Worm (Caenorhabditis elegans) whole organism, mixed stage, embryonic: ENCODE results near the gene str-12.
"Not testable (repeated sequence)": the region's sequence is repeated elsewhere in the genome, so short reads cannot be mapped to it uniquely, and the experiment has no call there.

Experiments
- M03D4.4 ChIP-seq: sonication (generic microtip); optimal IDR thresholded peaks from 2 replicates; lab custom pipeline; 2017; ENCODE audit warnings: mild to moderate bottlenecking, missing genetic modification characterization, missing compliant biosample characterization
- bed-3 ChIP-seq: fragments of 200-800 bp; sonication (Bioruptor generic); optimal IDR thresholded peaks from 3 replicates; lab custom pipeline; 2018; ENCODE audit warnings: mild to moderate bottlenecking, missing genetic modification characterization, moderate library complexity, missing compliant biosample characterization
- blmp-1 ChIP-seq: fragments of 150-350 bp; optimal IDR thresholded peaks from 2 replicates; lab custom pipeline; 2014; ENCODE audit warnings: missing biosample characterization, missing genetic modification characterization
- ceh-39 ChIP-seq: fragments of 150-350 bp; optimal IDR thresholded peaks from 2 replicates; lab custom pipeline; 2014; ENCODE audit warnings: missing biosample characterization, missing genetic modification characterization
- ceh-43 ChIP-seq: fragments of 200-800 bp; sonication (Bioruptor generic); optimal IDR thresholded peaks from 2 replicates; lab custom pipeline; 2018; ENCODE audit warnings: mild to moderate bottlenecking, missing genetic modification characterization, moderate library complexity, missing compliant biosample characterization
- ceh-83 ChIP-seq: fragments of 200-800 bp; sonication (Bioruptor generic); optimal IDR thresholded peaks from 2 replicates; lab custom pipeline; 2018; ENCODE audit warnings: mild to moderate bottlenecking, missing genetic modification characterization, missing compliant biosample characterization
- ces-1 ChIP-seq: fragments of 150-350 bp; optimal IDR thresholded peaks from 2 replicates; lab custom pipeline; 2014; ENCODE audit warnings: missing biosample characterization, missing genetic modification reagents, missing genetic modification characterization
- elt-3 ChIP-seq: fragments of 150-350 bp; optimal IDR thresholded peaks from 2 replicates; lab custom pipeline; 2014; ENCODE audit warnings: missing biosample characterization, missing genetic modification characterization
- flh-1 ChIP-seq: fragments of 200-800 bp; sonication (Bioruptor generic); optimal IDR thresholded peaks from 2 replicates; lab custom pipeline; 2018; ENCODE audit warnings: mild to moderate bottlenecking, missing genetic modification characterization, moderate library complexity, missing compliant biosample characterization
- ham-2 ChIP-seq: fragments of 200-800 bp; sonication (Bioruptor generic); optimal IDR thresholded peaks from 2 replicates; lab custom pipeline; 2018; ENCODE audit warnings: mild to moderate bottlenecking, missing genetic modification characterization, missing compliant biosample characterization
- hlh-1 ChIP-seq: fragments of 150-350 bp; optimal IDR thresholded peaks from 2 replicates; lab custom pipeline; 2014; ENCODE audit warnings: missing biosample characterization, missing genetic modification reagents, missing genetic modification characterization
- lin-13 ChIP-seq: fragments of 150-350 bp; optimal IDR thresholded peaks from 2 replicates; lab custom pipeline; 2014; ENCODE audit warnings: missing biosample characterization, missing genetic modification characterization
- lin-32 ChIP-seq: fragments of 200-800 bp; sonication (Bioruptor generic); optimal IDR thresholded peaks from 2 replicates; lab custom pipeline; 2018; ENCODE audit warnings: mild to moderate bottlenecking, missing genetic modification characterization, missing compliant biosample characterization
- lsy-2 ChIP-seq: fragments of 150-350 bp; optimal IDR thresholded peaks from 2 replicates; lab custom pipeline; 2014; ENCODE audit warnings: missing biosample characterization, missing genetic modification characterization
- mab-5 ChIP-seq: fragments of 150-350 bp; optimal IDR thresholded peaks from 2 replicates; lab custom pipeline; 2014; ENCODE audit warnings: missing biosample characterization, missing genetic modification characterization
- mep-1 ChIP-seq: fragments of 150-350 bp; optimal IDR thresholded peaks from 2 replicates; lab custom pipeline; 2017; ENCODE audit warnings: missing biosample characterization, missing genetic modification reagents, missing genetic modification characterization, inconsistent platforms
- nhr-237 ChIP-seq: fragments of 150-350 bp; optimal IDR thresholded peaks from 2 replicates; lab custom pipeline; 2014; ENCODE audit warnings: missing biosample characterization, missing genetic modification characterization
- nhr-28 ChIP-seq: fragments of 150-350 bp; optimal IDR thresholded peaks from 2 replicates; lab custom pipeline; 2014; ENCODE audit warnings: missing biosample characterization, missing genetic modification characterization
- pha-4 ChIP-seq: fragments of 150-350 bp; optimal IDR thresholded peaks from 2 replicates; lab custom pipeline; 2018; ENCODE audit warnings: missing biosample characterization, missing genetic modification reagents, missing genetic modification characterization
- snpc-4 ChIP-seq: fragments of 150-350 bp; optimal IDR thresholded peaks from 2 replicates; lab custom pipeline; 2014; ENCODE audit warnings: missing biosample characterization, missing genetic modification characterization
- sptf-1 ChIP-seq: sonication (generic microtip); optimal IDR thresholded peaks from 2 replicates; lab custom pipeline; 2017; ENCODE audit warnings: mild to moderate bottlenecking, missing genetic modification characterization, moderate library complexity, missing compliant biosample characterization
- tbx-8 ChIP-seq: fragments of 200-800 bp; sonication (Bioruptor generic); optimal IDR thresholded peaks from 2 replicates; lab custom pipeline; 2018; ENCODE audit warnings: mild to moderate bottlenecking, missing genetic modification characterization, moderate library complexity, missing compliant biosample characterization
- unc-120 ChIP-seq: sonication (generic microtip); optimal IDR thresholded peaks from 2 replicates; lab custom pipeline; 2017; ENCODE audit warnings: missing genetic modification characterization, missing compliant biosample characterization; ENCODE audit not compliant: poor library complexity, severe bottlenecking
- unc-62 ChIP-seq: fragments of 150-350 bp; optimal IDR thresholded peaks from 2 replicates; lab custom pipeline; 2014; ENCODE audit warnings: missing biosample characterization, missing genetic modification reagents, missing genetic modification characterization
- zip-8 ChIP-seq: fragments of 150-350 bp; optimal IDR thresholded peaks from 2 replicates; lab custom pipeline; 2014; ENCODE audit warnings: missing biosample characterization, missing genetic modification characterization

The str-12 gene

DNA sequence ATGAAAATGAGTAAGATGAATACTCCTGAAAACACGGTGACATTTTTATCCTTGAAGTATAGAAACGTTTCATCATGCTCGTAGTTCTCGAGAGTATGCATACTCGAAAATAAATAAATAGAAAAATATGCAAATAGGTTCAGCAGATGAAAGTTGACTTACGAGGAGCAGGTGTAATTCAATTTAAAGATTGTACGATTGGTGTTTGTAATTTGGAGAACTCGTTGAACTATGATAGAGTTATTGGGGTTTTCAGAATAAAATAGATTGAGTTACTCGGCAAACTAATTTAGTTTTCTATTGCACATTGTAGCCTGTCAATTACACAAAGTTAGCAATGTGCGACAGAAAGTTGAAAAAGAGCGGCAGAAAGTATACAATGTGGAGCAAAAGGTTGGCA is 28.2 kb downstream of the str-12 start, which contains the start of gene srz-44:
Gene srz-44 (minus strand): TSS at position 101 of the 400 bp plus-strand sequence.
- TF ChIP-seq ces-1 (GFP tag; lab: Kevin White, UChicago) (peak; percentile 13), lin-13 (tag; lab: Kevin White, UChicago) (no peak)

DNA sequence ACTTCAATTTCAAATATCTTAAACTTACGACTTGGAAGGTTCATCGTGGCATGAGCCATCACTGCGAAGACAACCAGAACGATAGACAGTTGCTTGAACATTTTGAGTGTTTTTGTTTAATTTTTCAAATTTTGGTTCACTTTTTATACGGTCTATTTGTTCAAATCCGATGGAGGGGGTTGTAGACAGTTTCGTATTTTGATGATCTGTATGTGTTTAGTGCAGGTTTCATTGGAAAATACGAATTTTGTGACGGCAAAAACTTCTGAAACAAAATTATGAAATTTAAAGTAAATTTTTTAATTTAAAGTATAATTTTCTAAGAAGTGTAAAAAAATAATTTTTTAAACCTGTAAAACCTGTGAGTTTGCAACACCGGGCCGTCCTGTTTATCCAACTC is 32.5 kb downstream of the str-12 start, which contains the start of gene C55A1.4:
Gene C55A1.4 (minus strand): TSS at position 101 of the 400 bp plus-strand sequence.
- not testable (repeated sequence) for TF ChIP-seq hlh-1; lsy-2 (tag; lab: Kevin White, UChicago); ceh-83 (GFP tag; lab: Kevin White, UChicago)

- TF ChIP-seq unc-120 (no peak), blmp-1 (tag; lab: Kevin White, UChicago) (no peak), mep-1 (no peak), elt-3 (no peak)
Observed at ce11 chrV:15644575-15644974, 33.9 kb downstream of the str-12 start, which contains the start of gene str-23. TSS of gene str-23 (plus strand) at chrV:15644875.

DNA sequence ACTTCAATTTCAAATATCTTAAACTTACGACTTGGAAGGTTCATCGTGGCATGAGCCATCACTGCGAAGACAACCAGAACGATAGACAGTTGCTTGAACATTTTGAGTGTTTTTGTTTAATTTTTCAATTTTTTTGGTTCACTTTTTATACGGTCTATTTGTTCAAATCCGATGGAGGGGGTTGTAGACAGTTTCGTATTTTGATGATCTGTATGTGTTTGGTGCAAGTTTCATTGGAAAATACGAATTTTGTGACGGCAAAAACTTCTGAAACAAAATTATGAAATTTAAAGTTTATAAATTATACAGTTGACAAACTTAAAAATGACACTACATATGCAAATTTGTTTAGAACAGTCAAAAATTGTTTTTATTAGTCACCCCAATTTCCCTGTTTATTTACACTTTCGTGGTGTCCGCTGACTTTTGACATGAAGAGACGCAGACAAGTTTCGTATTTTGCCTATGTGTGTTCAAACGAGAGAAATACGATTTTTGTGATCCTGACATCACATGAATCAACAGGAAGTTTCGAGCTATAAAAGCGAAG is 36.9 kb downstream of the str-12 start, which contains the start of the genes C55A1.7 and C55A1.6:
Gene C55A1.7 (minus strand): TSS at position 101 of the 550 bp plus-strand sequence.
Gene C55A1.6 (plus strand): TSS at position 500 of the 550 bp plus-strand sequence.
- TF ChIP-seq pha-4 = peak; percentile 10

DNA sequence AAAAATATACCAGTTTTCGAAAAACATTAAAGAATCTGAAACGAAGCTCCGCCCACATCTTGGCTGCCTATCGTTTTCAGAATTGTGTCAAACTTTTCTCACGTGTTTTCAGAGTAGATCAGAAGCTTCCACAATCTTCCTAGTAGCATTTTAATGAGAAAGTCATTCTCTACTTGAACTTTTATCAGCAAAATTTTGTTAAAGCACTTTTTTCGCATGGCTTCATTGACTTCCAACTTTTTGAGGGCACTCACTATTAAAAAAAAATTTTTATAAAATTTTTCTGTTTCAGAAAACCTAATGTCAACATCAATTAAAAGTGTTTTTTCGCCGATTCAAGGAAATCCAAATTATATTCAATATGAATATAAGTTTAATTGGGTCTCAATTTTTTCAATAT is 39.5 kb downstream of the str-12 start, which contains the start of gene sru-42:
Gene sru-42 (plus strand): TSS at position 301 of the 400 bp plus-strand sequence.
- TF ChIP-seq ceh-83 (GFP tag; lab: Kevin White, UChicago) (no peak), lin-32 (GFP tag; lab: Kevin White, UChicago) (no peak), elt-3 (no peak), mep-1 (no peak), unc-62 (GFP tag; lab: Kevin White, UChicago) (no peak), mab-5 (no peak), flh-1 (no peak), nhr-28 (tag; lab: Kevin White, UChicago) (no peak), nhr-237 (tag; lab: Kevin White, UChicago) (no peak), M03D4.4 (tag; lab: Kevin White, UChicago) (no peak), lin-13 (tag; lab: Kevin White, UChicago) (no peak), blmp-1 (tag; lab: Kevin White, UChicago) (no peak), snpc-4 (tag; lab: Kevin White, UChicago) (no peak), ces-1 (GFP tag; lab: Kevin White, UChicago) (no peak)

- TF ChIP-seq hlh-1 (no peak), unc-62 (GFP tag; lab: Kevin White, UChicago) (no peak), lin-13 (tag; lab: Kevin White, UChicago) (no peak), tbx-8 (GFP tag; lab: Kevin White, UChicago) (no peak), mep-1 (no peak)
- TF ChIP-seq, all 35 proteins: peak for 0
Observed at ce11 chrV:15652147-15652546, 41.5 kb downstream of the str-12 start.

ce11 chrV:15654124-15654523 is 43.4 kb downstream of the str-12 start, which contains the start of gene F53E4.2:
TSS of gene F53E4.2 (plus strand) at chrV:15654424.
- TF ChIP-seq zip-8 = no peak
- TF ChIP-seq ceh-39 (tag; lab: Kevin White, UChicago) = no peak
- no peak for TF ChIP-seq ceh-83 (GFP tag; lab: Kevin White, UChicago)
- no peak for TF ChIP-seq bed-3 (GFP tag; lab: Kevin White, UChicago)
- TF ChIP-seq sptf-1 (tag; lab: Kevin White, UChicago) = no peak
- no peak for TF ChIP-seq ceh-43 (GFP tag; lab: Kevin White, UChicago)
- TF ChIP-seq lin-13 (tag; lab: Kevin White, UChicago) = no peak
- TF ChIP-seq pha-4 = no peak
- no peak for TF ChIP-seq flh-1
- TF ChIP-seq ces-1 (GFP tag; lab: Kevin White, UChicago) = no peak
- TF ChIP-seq ham-2 (GFP tag; lab: Kevin White, UChicago) = no peak
- TF ChIP-seq hlh-1 = no peak
- no peak for TF ChIP-seq mep-1
